Worm (Caenorhabditis elegans): ENCODE measurements around the gene col-118.

ce11 chrIV:8813614-8814013 lies 34.4 kb upstream of the col-118 start, which contains the start of gene exc-5:
- no peak for TF ChIP-seq ztf-29 (GFP tag; IDR thresholded peaks at IDR 0.05)
- no peak for TF ChIP-seq T22C8.4 (GFP tag; IDR thresholded peaks at IDR 0.05)
- no peak for TF ChIP-seq ztf-23 (GFP tag; IDR thresholded peaks at IDR 0.05)
- TF ChIP-seq tab-1 (GFP tag; IDR thresholded peaks at IDR 0.05), result no peak
- TF ChIP-seq klf-2 (GFP tag; conservative IDR thresholded peaks at IDR 0.05), result no peak
- TF ChIP-seq flt-1 (GFP tag; IDR thresholded peaks at IDR 0.05), result no peak
- no peak for TF ChIP-seq ref-1 (GFP tag; conservative IDR thresholded peaks at IDR 0.05)
